Fruit fly (Drosophila melanogaster) whole organism, embryonic: ENCODE results near the gene osp.

ENCODE experiments used
- ATbp ChIP-seq: fragments of 200-800 bp; sonication (Bioruptor generic); optimal IDR thresholded peaks from 2 replicates; lab custom pipeline; 2017; ENCODE audit warnings: missing biosample characterization, mild to moderate bottlenecking, missing genetic modification characterization, missing genetic modification reagents
- Awh ChIP-seq: fragments of 200-800 bp; sonication (Bioruptor generic); IDR thresholded peaks from 2 replicates; pipeline ENCODE4, ENCODE4 v1.3.6; 2022; ENCODE audit warnings: missing biosample characterization, missing genetic modification characterization
- Blimp-1 ChIP-seq: fragments of 200-800 bp; sonication (Bioruptor generic); optimal IDR thresholded peaks from 3 replicates; lab custom pipeline; 2018; ENCODE audit warnings: missing biosample characterization, missing genetic modification characterization, mild to moderate bottlenecking, moderate library complexity, missing genetic modification reagents
- CG10959 ChIP-seq: fragments of 200-800 bp; sonication (Bioruptor generic); IDR thresholded peaks from 2 replicates; pipeline ENCODE4 v1.3.6; 2022; ENCODE audit warnings: missing biosample characterization, missing genetic modification characterization
- CG11085 ChIP-seq: fragments of 200-800 bp; sonication (Bioruptor generic); IDR thresholded peaks from 2 replicates; pipeline ENCODE4 v1.3.6; 2022; ENCODE audit warnings: missing biosample characterization, missing genetic modification characterization
- CG11504 ChIP-seq: fragments of 200-800 bp; sonication (Bioruptor generic); optimal IDR thresholded peaks from 3 replicates; lab custom pipeline; 2019; ENCODE audit warnings: missing biosample characterization, mild to moderate bottlenecking, missing genetic modification characterization, moderate library complexity
- CG15479 ChIP-seq: fragments of 200-800 bp; sonication (Bioruptor generic); optimal IDR thresholded peaks from 3 replicates; lab custom pipeline; 2019; ENCODE audit warnings: missing biosample characterization, mild to moderate bottlenecking, missing genetic modification characterization, moderate library complexity
- CG15601 ChIP-seq: fragments of 200-800 bp; sonication (Bioruptor generic); optimal IDR thresholded peaks from 3 replicates; lab custom pipeline; 2019; ENCODE audit warnings: missing biosample characterization, mild to moderate bottlenecking, missing genetic modification characterization, moderate library complexity
- CG15696 ChIP-seq: fragments of 200-800 bp; sonication (Bioruptor generic); optimal IDR thresholded peaks from 2 replicates; lab custom pipeline; 2019; ENCODE audit warnings: missing biosample characterization, mild to moderate bottlenecking, missing genetic modification characterization, moderate library complexity
- CG17328 ChIP-seq: fragments of 200-800 bp; sonication (Bioruptor generic); IDR thresholded peaks from 2 replicates; pipeline ENCODE4 v1.3.6; 2022; ENCODE audit warnings: missing biosample characterization, missing genetic modification characterization
- CG2712 ChIP-seq: fragments of 200-800 bp; optimal IDR thresholded peaks from 3 replicates; lab custom pipeline; 2019; ENCODE audit warnings: missing biosample characterization, mild to moderate bottlenecking, missing genetic modification characterization, moderate library complexity
- CG31365 ChIP-seq: fragments of 200-800 bp; sonication (Bioruptor generic); optimal IDR thresholded peaks from 2 replicates; lab custom pipeline; 2018; ENCODE audit warnings: missing biosample characterization, mild to moderate bottlenecking, missing genetic modification characterization
- CG32767 ChIP-seq: fragments of 200-800 bp; sonication (Bioruptor generic); IDR thresholded peaks from 2 replicates; pipeline ENCODE4 v1.3.6; 2022; ENCODE audit warnings: missing biosample characterization, missing genetic modification characterization
- CG32772 ChIP-seq: fragments of 200-800 bp; sonication (Bioruptor generic); IDR thresholded peaks from 2 replicates; pipeline ENCODE4 v1.3.6; 2022; ENCODE audit warnings: missing biosample characterization, missing genetic modification characterization
- CG3838 ChIP-seq: fragments of 200-800 bp; sonication (Bioruptor generic); optimal IDR thresholded peaks from 3 replicates; lab custom pipeline; 2016; ENCODE audit warnings: missing biosample characterization, missing genetic modification characterization
- CG4424 ChIP-seq: fragments of 200-800 bp; sonication (Bioruptor generic); optimal IDR thresholded peaks from 3 replicates; lab custom pipeline; 2016; ENCODE audit warnings: missing biosample characterization, missing genetic modification characterization
- CG4707 ChIP-seq: fragments of 200-800 bp; sonication (Bioruptor generic); optimal IDR thresholded peaks from 2 replicates; lab custom pipeline; 2018; ENCODE audit warnings: missing biosample characterization, mild to moderate bottlenecking, missing genetic modification characterization, moderate library complexity
- CG6791 ChIP-seq: fragments of 200-800 bp; sonication (Bioruptor generic); IDR thresholded peaks from 3 replicates; pipeline ENCODE4 v1.3.6; 2022; ENCODE audit warnings: missing biosample characterization, missing genetic modification characterization; ENCODE audit not compliant: partially characterized antibody
- CG8924 ChIP-seq: fragments of 200-800 bp; optimal IDR thresholded peaks from 3 replicates; lab custom pipeline; 2019; ENCODE audit warnings: missing biosample characterization, mild to moderate bottlenecking, missing genetic modification characterization, moderate library complexity
- D ChIP-seq, 2 experiments: fragments of 200-800 bp in 1 of 2; fragments of >200 bp in 1 of 2; sonication (Bioruptor generic) in 1 of 2; optimal IDR thresholded peaks; 2 replicates in 1 of 2; 3 replicates in 1 of 2; lab custom pipeline; 2017; ENCODE audit warnings: mild to moderate bottlenecking in 1 of 2, missing biosample characterization in 1 of 2, missing genetic modification characterization in 1 of 2, missing genetic modification reagents in 1 of 2
- D19A ChIP-seq: fragments of 200-800 bp; optimal IDR thresholded peaks from 3 replicates; lab custom pipeline; 2019; ENCODE audit warnings: missing biosample characterization, mild to moderate bottlenecking, missing genetic modification characterization, moderate library complexity
- Drgx ChIP-seq: fragments of 200-800 bp; sonication (Bioruptor generic); IDR thresholded peaks from 2 replicates; pipeline ENCODE4 v1.3.6; 2022; ENCODE audit warnings: missing biosample characterization, missing genetic modification characterization
- H2.0 ChIP-seq: fragments of 200-800 bp; sonication (Bioruptor generic); IDR thresholded peaks from 2 replicates; pipeline ENCODE4 v1.3.6; 2022; ENCODE audit warnings: missing biosample characterization, missing genetic modification characterization
- Hsf ChIP-seq: fragments of 200-800 bp; sonication (Bioruptor generic); optimal IDR thresholded peaks from 3 replicates; lab custom pipeline; 2016; ENCODE audit warnings: missing biosample characterization, missing genetic modification characterization
- Med ChIP-seq: fragments of 200-800 bp; sonication (Bioruptor generic); peaks from one replicate; lab custom pipeline; 2016; ENCODE audit warnings: missing biosample characterization, missing genetic modification characterization, mild to moderate bottlenecking, inconsistent platforms, moderate library complexity
- Sox102F ChIP-seq: fragments of 200-800 bp; sonication (Bioruptor generic); optimal IDR thresholded peaks from 2 replicates; lab custom pipeline; 2018; ENCODE audit warnings: missing biosample characterization, mild to moderate bottlenecking, missing genetic modification characterization, moderate library complexity
- Ssrp ChIP-seq: fragments of 200-800 bp; sonication (Bioruptor generic); optimal IDR thresholded peaks from 2 replicates; lab custom pipeline; 2018; ENCODE audit warnings: missing biosample characterization, mild to moderate bottlenecking, missing genetic modification characterization, moderate library complexity
- Xrp1 ChIP-seq: fragments of 200-800 bp; sonication (Bioruptor generic); IDR thresholded peaks from 2 replicates; pipeline ENCODE4 v1.3.6; 2022; ENCODE audit warnings: missing biosample characterization, missing genetic modification characterization
- ara ChIP-seq: fragments of 200-800 bp; sonication (Bioruptor generic); IDR thresholded peaks from 2 replicates; pipeline ENCODE4 v1.3.6; 2022; ENCODE audit warnings: missing biosample characterization, missing genetic modification characterization
- az2 ChIP-seq: fragments of 200-800 bp; sonication (Bioruptor generic); optimal IDR thresholded peaks from 3 replicates; lab custom pipeline; 2016; ENCODE audit warnings: missing biosample characterization, missing genetic modification characterization
- bsh ChIP-seq, 2 experiments: fragments of 200-800 bp; sonication (Bioruptor generic); optimal IDR thresholded peaks; 2 replicates each; lab custom pipeline; 2017 to 2018; ENCODE audit warnings: mild to moderate bottlenecking in 2 of 2, missing biosample characterization in 2 of 2, missing genetic modification characterization in 2 of 2, moderate library complexity in 1 of 2
- corto ChIP-seq: fragments of 200-800 bp; sonication (Bioruptor generic); optimal IDR thresholded peaks from 2 replicates; lab custom pipeline; 2016; ENCODE audit warnings: missing biosample characterization, mild to moderate bottlenecking, missing genetic modification characterization, moderate library complexity
- crol ChIP-seq: fragments of 200-800 bp; sonication (Bioruptor generic); IDR thresholded peaks from 2 replicates; pipeline ENCODE4 v1.3.6; 2022; ENCODE audit warnings: missing biosample characterization, missing genetic modification characterization
- dmrt11E ChIP-seq: fragments of 200-800 bp; sonication (Bioruptor generic); optimal IDR thresholded peaks from 3 replicates; lab custom pipeline; 2018; ENCODE audit warnings: missing biosample characterization, mild to moderate bottlenecking, missing genetic modification characterization, moderate library complexity
- dysf ChIP-seq: fragments of 200-800 bp; sonication (Bioruptor generic); IDR thresholded peaks from 3 replicates; pipeline ENCODE4 v1.3.6; 2022; ENCODE audit warnings: missing biosample characterization, missing genetic modification characterization
- esg ChIP-seq: fragments of 200-800 bp; sonication (Bioruptor generic); conservative IDR thresholded peaks from 2 replicates; pipeline ENCODE4 v1.3.6; 2022; ENCODE audit warnings: missing biosample characterization, missing genetic modification characterization
- gem ChIP-seq: fragments of 200-800 bp; sonication (Bioruptor generic); optimal IDR thresholded peaks from 2 replicates; lab custom pipeline; 2019; ENCODE audit warnings: missing biosample characterization, mild to moderate bottlenecking, missing genetic modification characterization, moderate library complexity
- gro ChIP-seq: fragments of 200-800 bp; sonication (Bioruptor generic); optimal IDR thresholded peaks from 2 replicates; lab custom pipeline; 2016; ENCODE audit warnings: missing biosample characterization, missing genetic modification characterization
- insv ChIP-seq, 2 experiments: fragments of 200-800 bp; sonication (Bioruptor generic); optimal IDR thresholded peaks; 3 replicates each; lab custom pipeline; 2016 to 2018; ENCODE audit warnings: missing biosample characterization in 2 of 2, missing genetic modification characterization in 2 of 2
- klu ChIP-seq: fragments of 200-800 bp; sonication (Bioruptor generic); IDR thresholded peaks from 2 replicates; pipeline ENCODE4 v1.3.6; 2022; ENCODE audit warnings: missing biosample characterization, missing genetic modification characterization
- lbe ChIP-seq: fragments of 200-800 bp; sonication (Bioruptor generic); optimal IDR thresholded peaks from 2 replicates; lab custom pipeline; 2016; ENCODE audit warnings: missing biosample characterization, mild to moderate bottlenecking, missing genetic modification characterization
- nmo ChIP-seq: fragments of 200-800 bp; sonication (Bioruptor generic); optimal IDR thresholded peaks from 2 replicates; lab custom pipeline; 2018; ENCODE audit warnings: missing biosample characterization, mild to moderate bottlenecking, missing genetic modification characterization, moderate library complexity
- p53 ChIP-seq: fragments of 200-800 bp; sonication (Bioruptor generic); optimal IDR thresholded peaks from 2 replicates; lab custom pipeline; 2016; ENCODE audit warnings: missing biosample characterization, missing genetic modification characterization
- prd ChIP-seq, 3 experiments: fragments of >200 bp in 2 of 3; fragments of 200-800 bp in 1 of 3; sonication (Bioruptor generic) in 1 of 3; optimal IDR thresholded peaks in 2 of 3; IDR thresholded peaks in 1 of 3; 2 replicates in 2 of 3; 3 replicates in 1 of 3; pipeline versions ENCODE4 v1.3.6 to Lab custom; 2017 to 2022; ENCODE audit warnings: missing biosample characterization in 1 of 3, missing genetic modification characterization in 1 of 3
- row ChIP-seq: fragments of 200-800 bp; sonication (Bioruptor generic); IDR thresholded peaks from 3 replicates; pipeline ENCODE4 v1.3.6; 2022; ENCODE audit warnings: missing biosample characterization, missing genetic modification characterization
- sisA ChIP-seq: fragments of 200-800 bp; sonication (Bioruptor generic); IDR thresholded peaks from 2 replicates; pipeline ENCODE4 v1.3.6; 2022; ENCODE audit warnings: missing biosample characterization, missing genetic modification characterization
- so ChIP-seq: fragments of 200-800 bp; sonication (Bioruptor generic); IDR thresholded peaks from 3 replicates; pipeline ENCODE4 v1.3.6; 2022; ENCODE audit warnings: missing biosample characterization, missing genetic modification characterization
- stc ChIP-seq: fragments of 200-800 bp; sonication (Bioruptor generic); IDR thresholded peaks from 2 replicates; pipeline ENCODE4 v1.3.6; 2022; ENCODE audit warnings: missing biosample characterization, missing genetic modification characterization

Gene osp

DNA sequence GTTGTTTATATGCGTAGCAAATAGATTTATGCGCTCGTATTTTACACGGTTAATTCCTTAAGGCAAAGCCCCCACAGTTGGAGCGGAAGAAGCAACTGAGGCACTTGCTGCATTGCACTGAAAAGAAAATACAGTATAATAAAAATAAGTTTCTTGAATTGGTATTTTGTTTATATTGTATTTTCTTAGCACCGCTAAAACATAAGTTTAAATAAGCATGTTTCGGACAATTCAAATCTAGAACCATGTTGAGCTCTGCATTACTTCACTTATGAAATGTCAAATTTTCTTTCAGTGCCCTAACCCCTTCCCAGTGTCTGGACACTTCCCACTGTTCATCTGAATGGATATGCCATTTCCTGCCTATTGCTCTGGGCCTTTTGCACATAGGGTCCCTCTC, 114.3 kb downstream of the osp start:
- peak; percentile 28 for TF ChIP-seq dmrt11E
- no peak for TF ChIP-seq CG15696 (tag; lab: Kevin White, UChicago)
- no peak for TF ChIP-seq esg (GFP tag; lab: Robert Waterston, UW)
- peak; percentile 26; the same call in 1 of the 2 replicates for TF ChIP-seq CG17328 (GFP tag; lab: Robert Waterston, UW)
- TF ChIP-seq Ssrp (tag; lab: Kevin White, UChicago) = peak; percentile 10
- no peak for TF ChIP-seq CG8924
- no peak for TF ChIP-seq p53 (GFP tag; lab: Kevin White, UChicago)
- no peak for TF ChIP-seq CG15479 (GFP tag; lab: Kevin White, UChicago)
- TF ChIP-seq dysf = no peak
- peak in 1 of 2 experiments; percentile 3 for TF ChIP-seq bsh (GFP tag; optimal IDR thresholded peaks at IDR 0.05; lab: Kevin White, UChicago)
- peak; percentile 11 for TF ChIP-seq CG11504 (tag; lab: Kevin White, UChicago)
- no peak for TF ChIP-seq CG4707 (GFP tag; lab: Kevin White, UChicago)
- TF ChIP-seq stc = no peak
- no peak for TF ChIP-seq insv (GFP tag; optimal IDR thresholded peaks at IDR 0.05; lab: Kevin White, UChicago)
- peak; percentile 29 for TF ChIP-seq gem
- TF ChIP-seq Blimp-1 (GFP tag; lab: Kevin White, UChicago) = peak; percentile 5
- TF ChIP-seq gro = no peak
- no peak for TF ChIP-seq H2.0 (GFP tag; lab: Robert Waterston, UW)
- TF ChIP-seq Xrp1 (GFP tag; lab: Robert Waterston, UW) = peak; percentile 50; the same call in 1 of the 2 replicates
- 0 out of 3 replicates have a peak, but pooled peaks have one; percentile 12 for TF ChIP-seq row
- no peak for TF ChIP-seq crol (GFP tag; lab: Robert Waterston, UW)
- peak; percentile 5 for TF ChIP-seq CG4424 (GFP tag; lab: Kevin White, UChicago)
- peak; percentile 44 for TF ChIP-seq Med (GFP tag; lab: Kevin White, UChicago)
- TF ChIP-seq ara (GFP tag; lab: Robert Waterston, UW) = peak; percentile 50
- no peak for TF ChIP-seq prd (optimal IDR thresholded peaks at IDR 0.05; lab: Kevin White, UChicago)
- peak; percentile 19; the same call in 1 of the 3 replicates for TF ChIP-seq prd (GFP tag; IDR thresholded peaks at IDR 0.05; lab: Robert Waterston, UW)
- TF ChIP-seq Hsf = no peak
- peak; percentile 9 for TF ChIP-seq CG2712 (tag; lab: Kevin White, UChicago)
- TF ChIP-seq Awh (GFP tag; lab: Robert Waterston, UW) = 0 out of 2 replicates have a peak, but pooled peaks have one; percentile 29
- TF ChIP-seq Sox102F = peak; percentile 19
- no peak for TF ChIP-seq CG3838 (GFP tag; lab: Kevin White, UChicago)
- TF ChIP-seq, all 482 proteins: peak for 16

DNA sequence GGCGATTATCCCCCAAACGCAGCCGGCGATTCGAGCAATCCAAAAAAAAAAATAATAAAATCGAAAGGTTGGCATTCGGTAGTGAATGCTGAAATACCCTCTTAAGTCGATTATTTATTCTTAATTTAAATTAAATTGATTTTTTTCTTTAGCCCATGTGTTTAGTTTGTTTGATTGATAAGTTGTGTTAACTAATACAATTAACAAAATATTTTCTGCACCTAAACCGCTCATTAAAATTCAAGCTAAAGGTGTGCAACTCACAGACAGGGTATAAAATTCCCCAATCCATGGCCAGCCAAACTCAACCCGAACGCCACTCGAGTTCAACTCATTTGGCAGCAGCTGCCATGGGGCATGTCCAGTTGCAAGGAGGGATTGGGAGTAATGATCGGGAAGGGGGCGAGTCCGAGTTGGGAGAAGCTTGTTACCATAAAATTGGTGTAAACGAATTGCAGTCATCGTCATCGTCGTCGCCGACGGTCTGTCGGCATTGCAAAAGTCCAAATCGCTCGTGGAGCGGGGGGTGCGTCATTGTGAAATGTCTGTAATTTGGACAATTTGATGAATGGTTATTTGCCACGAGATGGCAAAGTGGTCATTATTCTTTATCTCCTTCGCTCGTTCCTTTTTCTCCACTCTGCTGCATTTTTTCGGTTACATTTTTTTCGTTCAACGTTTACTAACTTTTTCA, 115.8 kb downstream of the osp start:
- TF ChIP-seq CG32767 (no peak), H2.0 (GFP tag; lab: Robert Waterston, UW) (no peak), so (peak; percentile 19; the same call in 1 of the 3 replicates), lbe (GFP tag; lab: Kevin White, UChicago) (peak; percentile 74), klu (GFP tag; lab: Robert Waterston, UW) (no peak), CG15601 (no peak), CG6791 (GFP tag; lab: Robert Waterston, UW) (0 out of 3 replicates have a peak, but pooled peaks have one; percentile 6), nmo (peak; percentile 9), D19A (peak; percentile 54), D (optimal IDR thresholded peaks at IDR 0.05; lab: Kevin White, UChicago) (no peak), D (GFP tag; optimal IDR thresholded peaks at IDR 0.05; lab: Kevin White, UChicago) (peak; percentile 1), CG31365 (tag; lab: Kevin White, UChicago) (no peak), Drgx (GFP tag; lab: Robert Waterston, UW) (peak; percentile 77), Sox102F (no peak), ATbp (GFP tag; lab: Kevin White, UChicago) (no peak), CG11085 (GFP tag; lab: Robert Waterston, UW) (no peak), az2 (GFP tag; lab: Kevin White, UChicago) (no peak), sisA (GFP tag; lab: Robert Waterston, UW) (peak; percentile 37), corto (GFP tag; lab: Kevin White, UChicago) (peak; percentile 81), CG32772 (GFP tag; lab: Robert Waterston, UW) (peak; percentile 6; the same call in 1 of the 2 replicates), Xrp1 (GFP tag; lab: Robert Waterston, UW) (0 out of 2 replicates have a peak, but pooled peaks have one; percentile 5), CG10959 (GFP tag; lab: Robert Waterston, UW) (no peak)
